Fruit fly (Drosophila melanogaster): ENCODE results near the gene CG42564.

CG42564 gene

DNA sequence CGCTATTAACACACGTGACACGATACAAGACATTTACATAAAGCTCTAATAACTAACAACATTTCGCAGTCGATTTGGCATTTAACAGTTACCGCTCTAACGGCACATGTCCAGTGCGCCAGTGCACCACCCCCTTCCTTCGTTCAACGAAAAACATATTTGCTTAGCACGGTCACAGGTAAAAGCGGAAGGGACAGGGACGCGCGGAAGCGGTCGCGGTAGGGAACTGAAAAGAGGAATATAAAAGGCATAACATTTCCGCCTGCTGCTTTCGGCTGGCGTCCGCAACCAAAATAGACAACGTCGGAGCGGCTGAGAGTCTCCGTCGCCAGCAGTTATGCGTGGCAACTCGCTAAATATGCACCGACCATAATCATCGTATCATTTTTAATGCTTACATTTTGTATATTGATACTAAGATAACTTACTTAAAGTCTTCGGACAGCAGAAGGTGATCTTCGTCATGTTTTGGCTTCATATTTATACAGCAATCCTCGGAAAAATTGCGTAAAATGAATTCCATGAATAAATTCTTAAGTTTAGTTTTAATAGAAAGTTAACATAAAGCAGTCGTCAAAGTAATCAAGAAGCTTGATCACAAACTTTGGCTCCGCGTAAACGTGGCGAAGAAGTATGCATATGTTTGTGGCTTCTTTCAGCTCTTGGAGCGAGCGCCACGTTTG, 22.4 kb upstream of the CG42564 start:
- TF ChIP-seq Sin3A (optimal IDR thresholded peaks at IDR 0.05) (no peak), ttk (optimal IDR thresholded peaks at IDR 0.05) (no peak), psq (optimal IDR thresholded peaks at IDR 0.05) (no peak), insv (optimal IDR thresholded peaks at IDR 0.05) (no peak), h (optimal IDR thresholded peaks at IDR 0.05) (no peak), Myc (optimal IDR thresholded peaks at IDR 0.05) (no peak)

dm6 chr3R:6352436-6352835, 21.8 kb upstream of the CG42564 start:
- TF ChIP-seq insv (optimal IDR thresholded peaks at IDR 0.05) (no peak), h (optimal IDR thresholded peaks at IDR 0.05) (no peak)

- TF ChIP-seq psq (optimal IDR thresholded peaks at IDR 0.05) (no peak), h (optimal IDR thresholded peaks at IDR 0.05) (no peak), Myc (optimal IDR thresholded peaks at IDR 0.05) (no peak), ttk (optimal IDR thresholded peaks at IDR 0.05) (no peak), insv (optimal IDR thresholded peaks at IDR 0.05) (no peak), Sin3A (optimal IDR thresholded peaks at IDR 0.05) (no peak)
Observed at dm6 chr3R:6352893-6353623, 21.2 kb upstream of the CG42564 start.

DNA sequence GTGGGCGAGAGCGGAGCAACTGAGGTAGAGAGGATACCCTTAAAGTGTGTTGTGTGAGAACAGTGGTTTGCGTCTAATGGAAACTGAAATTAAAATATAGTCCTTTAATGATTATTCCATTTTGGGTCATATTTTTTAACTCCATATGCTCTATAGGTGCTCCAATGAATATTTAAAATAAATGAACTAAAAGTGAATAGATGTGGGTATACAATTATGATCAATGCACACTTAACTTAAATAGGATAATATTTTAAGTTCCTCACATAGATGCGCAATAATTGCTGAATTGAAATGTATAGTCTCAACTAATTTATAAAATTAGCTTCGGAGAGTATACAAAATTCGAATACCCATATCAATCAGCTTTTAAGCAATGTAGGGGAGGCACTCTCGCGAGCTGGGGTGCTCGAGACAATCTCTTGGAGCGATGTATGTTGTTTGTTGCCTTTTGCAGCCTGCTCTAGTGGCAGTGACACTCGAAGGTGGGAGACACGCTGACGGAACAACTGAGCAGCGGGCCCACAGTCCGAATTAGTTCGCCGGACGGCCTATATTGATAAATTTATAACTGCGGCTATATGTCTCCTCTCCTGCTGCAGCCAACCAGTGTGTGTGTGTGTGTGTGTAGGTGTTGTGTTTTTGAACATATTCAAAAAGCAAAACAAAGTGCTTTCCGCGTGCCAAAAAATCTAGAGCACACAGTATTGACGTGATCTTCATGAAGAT, 20.5 kb upstream of the CG42564 start:
- TF ChIP-seq psq (optimal IDR thresholded peaks at IDR 0.05), result no peak

DNA sequence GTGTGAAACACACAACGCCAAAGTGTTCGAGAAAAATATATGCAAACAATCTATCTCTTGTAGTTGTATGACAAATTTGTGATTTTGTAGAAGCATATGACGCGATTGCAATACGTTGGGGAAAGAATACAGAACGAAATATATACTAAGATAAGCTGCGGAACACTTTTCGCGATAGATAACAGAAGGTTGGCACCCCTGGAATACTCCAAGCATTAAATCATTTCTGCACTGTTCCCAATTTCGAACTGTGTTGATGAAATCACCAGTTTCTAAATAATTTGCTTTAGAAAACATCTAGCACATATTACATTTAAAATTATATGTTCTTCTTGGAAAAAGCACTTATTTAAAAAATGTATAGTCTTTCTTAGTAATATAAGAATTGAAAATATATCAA, 19.9 kb upstream of the CG42564 start:
- TF ChIP-seq ttk (optimal IDR thresholded peaks at IDR 0.05) (no peak), Sin3A (optimal IDR thresholded peaks at IDR 0.05) (no peak), h (optimal IDR thresholded peaks at IDR 0.05) (no peak), insv (optimal IDR thresholded peaks at IDR 0.05) (no peak), psq (optimal IDR thresholded peaks at IDR 0.05) (no peak), Myc (optimal IDR thresholded peaks at IDR 0.05) (no peak)

DNA sequence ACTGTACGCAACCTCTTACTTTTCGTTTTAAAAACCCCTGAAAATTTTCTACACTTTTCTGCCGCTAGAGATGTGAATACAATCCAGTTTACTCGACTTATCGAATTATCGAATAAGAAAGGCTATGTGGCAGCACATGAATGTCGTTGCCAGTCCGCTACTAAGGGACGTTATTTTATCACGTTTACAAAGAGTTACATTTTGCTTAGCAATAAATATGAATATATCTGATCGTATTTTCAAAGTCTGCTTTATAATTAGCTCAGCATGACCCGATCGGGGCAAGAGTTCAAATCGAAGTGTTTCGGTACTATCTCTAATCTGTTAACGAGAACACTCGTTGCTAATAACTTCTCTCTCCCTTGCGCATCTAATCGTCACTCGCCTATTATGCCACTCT, 6.2 kb upstream of the CG42564 start, which contains the start of gene CG42724:
TSS of gene CG42724 (minus strand) at position 189 of the 400 bp plus-strand sequence.
- peak; percentile 18 for TF ChIP-seq psq (optimal IDR thresholded peaks at IDR 0.05)
- no peak for TF ChIP-seq h (optimal IDR thresholded peaks at IDR 0.05)

- TF ChIP-seq h (optimal IDR thresholded peaks at IDR 0.05), result no peak
- no peak for TF ChIP-seq Sin3A (optimal IDR thresholded peaks at IDR 0.05)
- no peak for TF ChIP-seq Myc (optimal IDR thresholded peaks at IDR 0.05)
- TF ChIP-seq insv (optimal IDR thresholded peaks at IDR 0.05), result no peak
Observed at dm6 chr3R:6368550-6369238, 5.6 kb upstream of the CG42564 start, which contains the start of gene CG10286. CG10286 (plus strand) TSS chr3R:6368965.

- TF ChIP-seq Myc (optimal IDR thresholded peaks at IDR 0.05) (no peak), h (optimal IDR thresholded peaks at IDR 0.05) (no peak)
Observed at dm6 chr3R:6373512-6374306, 566 bp upstream of the CG42564 start.

dm6 chr3R:6375944-6376343, 1.7 kb downstream of the CG42564 start, which contains the start of gene CRAT:
CRAT (minus strand) TSS chr3R:6376044.
- TF ChIP-seq h (optimal IDR thresholded peaks at IDR 0.05), result no peak
- TF ChIP-seq ttk (optimal IDR thresholded peaks at IDR 0.05), result no peak
- no peak for TF ChIP-seq Myc (optimal IDR thresholded peaks at IDR 0.05)
- no peak for TF ChIP-seq Sin3A (optimal IDR thresholded peaks at IDR 0.05)
- TF ChIP-seq insv (optimal IDR thresholded peaks at IDR 0.05), result no peak
- no peak for TF ChIP-seq psq (optimal IDR thresholded peaks at IDR 0.05)

dm6 chr3R:6377497-6377896, 3.2 kb downstream of the CG42564 start, which contains the start of gene CG42537:
CG42537 (plus strand) TSS chr3R:6377797.
- no peak for TF ChIP-seq ttk (optimal IDR thresholded peaks at IDR 0.05)
- no peak for TF ChIP-seq Myc (optimal IDR thresholded peaks at IDR 0.05)
- no peak for TF ChIP-seq insv (optimal IDR thresholded peaks at IDR 0.05)
- no peak for TF ChIP-seq psq (optimal IDR thresholded peaks at IDR 0.05)
- TF ChIP-seq h (optimal IDR thresholded peaks at IDR 0.05), result no peak
- TF ChIP-seq Sin3A (optimal IDR thresholded peaks at IDR 0.05), result no peak

dm6 chr3R:6380129-6380528, 5.9 kb downstream of the CG42564 start, which contains the start of the genes CG1024 and TfIIFalpha:
CG1024 (minus strand) TSS chr3R:6380328.
TfIIFalpha (plus strand) TSS chr3R:6380467.
- TF ChIP-seq Myc (optimal IDR thresholded peaks at IDR 0.05) (no peak), psq (optimal IDR thresholded peaks at IDR 0.05) (no peak), insv (optimal IDR thresholded peaks at IDR 0.05) (no peak), ttk (optimal IDR thresholded peaks at IDR 0.05) (no peak), Sin3A (optimal IDR thresholded peaks at IDR 0.05) (no peak), h (optimal IDR thresholded peaks at IDR 0.05) (no peak)
